Fruit fly (Drosophila melanogaster) whole organism, embryonic: ENCODE data around the gene slow.
A peak's percentile ranks its signal among the peaks of the same experiment; 100 is the strongest.

Experiments used
- Adf1 ChIP-seq: fragments of 200-800 bp; sonication (Bioruptor generic); IDR thresholded peaks from 2 replicates; pipeline ENCODE4 v1.3.6; 2022; ENCODE audit warnings: missing biosample characterization, missing genetic modification characterization
- Antp ChIP-seq: fragments of 200-800 bp; sonication (Bioruptor generic); optimal IDR thresholded peaks from 3 replicates; lab custom pipeline; 2016; ENCODE audit warnings: missing biosample characterization, missing genetic modification characterization
- Asciz ChIP-seq: fragments of 200-800 bp; sonication (Bioruptor generic); optimal IDR thresholded peaks from 2 replicates; lab custom pipeline; 2017; ENCODE audit warnings: missing biosample characterization, mild to moderate bottlenecking, missing genetic modification characterization, missing genetic modification reagents
- Awh ChIP-seq: fragments of 200-800 bp; sonication (Bioruptor generic); IDR thresholded peaks from 2 replicates; pipeline ENCODE4, ENCODE4 v1.3.6; 2022; ENCODE audit warnings: missing biosample characterization, missing genetic modification characterization
- Bgb ChIP-seq: fragments of 200-800 bp; sonication (Bioruptor generic); IDR thresholded peaks from 2 replicates; pipeline ENCODE4 v1.3.6; 2022; ENCODE audit warnings: missing biosample characterization, missing genetic modification characterization; ENCODE audit not compliant: partially characterized antibody
- CG10147 ChIP-seq: fragments of 200-800 bp; sonication (Bioruptor generic); optimal IDR thresholded peaks from 2 replicates; lab custom pipeline; 2019; ENCODE audit warnings: missing biosample characterization, mild to moderate bottlenecking, missing genetic modification characterization, moderate library complexity
- CG10431 ChIP-seq: fragments of 200-800 bp; sonication (Bioruptor generic); optimal IDR thresholded peaks from 3 replicates; lab custom pipeline; 2018; ENCODE audit warnings: missing biosample characterization, mild to moderate bottlenecking, missing genetic modification characterization
- CG11398 ChIP-seq: fragments of 200-800 bp; sonication (Bioruptor generic); optimal IDR thresholded peaks from 2 replicates; lab custom pipeline; 2016; ENCODE audit warnings: missing biosample characterization, missing genetic modification characterization
- CG12219 ChIP-seq: fragments of 200-800 bp; sonication (Bioruptor generic); optimal IDR thresholded peaks from 3 replicates; lab custom pipeline; 2018; ENCODE audit warnings: missing biosample characterization, mild to moderate bottlenecking, missing genetic modification characterization
- CG12769 ChIP-seq: fragments of 200-800 bp; sonication (Bioruptor generic); optimal IDR thresholded peaks from 2 replicates; lab custom pipeline; 2019; ENCODE audit warnings: missing biosample characterization, mild to moderate bottlenecking, missing genetic modification characterization, moderate library complexity
- CG13894 ChIP-seq: fragments of 200-800 bp; sonication (Bioruptor generic); optimal IDR thresholded peaks from 3 replicates; lab custom pipeline; 2018; ENCODE audit warnings: missing biosample characterization, mild to moderate bottlenecking, missing genetic modification characterization, moderate library complexity
- CG18599 ChIP-seq: fragments of 200-800 bp; sonication (Bioruptor generic); optimal IDR thresholded peaks from 3 replicates; lab custom pipeline; 2017; ENCODE audit warnings: missing biosample characterization, missing genetic modification characterization, mild to moderate bottlenecking, moderate library complexity, missing genetic modification reagents
- CG18764 ChIP-seq: fragments of 200-800 bp; sonication (Bioruptor generic); optimal IDR thresholded peaks from 3 replicates; lab custom pipeline; 2016; ENCODE audit warnings: missing biosample characterization, missing genetic modification characterization
- CG2116 ChIP-seq: fragments of 200-800 bp; sonication (Bioruptor generic); optimal IDR thresholded peaks from 3 replicates; lab custom pipeline; 2018; ENCODE audit warnings: missing biosample characterization, mild to moderate bottlenecking, missing genetic modification characterization
- CG32532 ChIP-seq: fragments of 200-800 bp; sonication (Bioruptor generic); IDR thresholded peaks from 2 replicates; pipeline ENCODE4 v1.3.6; 2022; ENCODE audit warnings: missing biosample characterization, missing genetic modification characterization
- CG32767 ChIP-seq: fragments of 200-800 bp; sonication (Bioruptor generic); IDR thresholded peaks from 2 replicates; pipeline ENCODE4 v1.3.6; 2022; ENCODE audit warnings: missing biosample characterization, missing genetic modification characterization
- CG6854 ChIP-seq: fragments of 200-800 bp; sonication (Bioruptor generic); optimal IDR thresholded peaks from 3 replicates; lab custom pipeline; 2017; ENCODE audit warnings: missing biosample characterization, mild to moderate bottlenecking, missing genetic modification characterization
- CG7928 ChIP-seq: fragments of 200-800 bp; sonication (Bioruptor generic); optimal IDR thresholded peaks from 2 replicates; lab custom pipeline; 2017; ENCODE audit warnings: missing biosample characterization, mild to moderate bottlenecking, missing genetic modification characterization
- CG8089 ChIP-seq: fragments of 200-800 bp; sonication (Bioruptor generic); optimal IDR thresholded peaks from 3 replicates; lab custom pipeline; 2016; ENCODE audit warnings: missing biosample characterization, missing genetic modification characterization
- CG8765 ChIP-seq: fragments of 200-800 bp; sonication (Bioruptor generic); IDR thresholded peaks from 2 replicates; pipeline ENCODE4 v1.3.6; 2022; ENCODE audit warnings: missing biosample characterization, missing genetic modification characterization
- Chrac-16 ChIP-seq: fragments of 200-800 bp; sonication (Bioruptor generic); optimal IDR thresholded peaks from 3 replicates; lab custom pipeline; 2016; ENCODE audit warnings: missing biosample characterization, missing genetic modification characterization
- D ChIP-seq, 2 experiments: fragments of 200-800 bp in 1 of 2; fragments of >200 bp in 1 of 2; sonication (Bioruptor generic) in 1 of 2; optimal IDR thresholded peaks; 2 replicates in 1 of 2; 3 replicates in 1 of 2; lab custom pipeline; 2017; ENCODE audit warnings: mild to moderate bottlenecking in 1 of 2, missing biosample characterization in 1 of 2, missing genetic modification characterization in 1 of 2, missing genetic modification reagents in 1 of 2
- Deaf1 ChIP-seq: fragments of 200-800 bp; optimal IDR thresholded peaks from 3 replicates; lab custom pipeline; 2019; ENCODE audit warnings: missing biosample characterization, mild to moderate bottlenecking, missing genetic modification characterization, moderate library complexity
- Doc3 ChIP-seq: fragments of 200-800 bp; sonication (Bioruptor generic); IDR thresholded peaks from 3 replicates; pipeline ENCODE4 v1.3.6; 2022; ENCODE audit warnings: missing biosample characterization, missing genetic modification characterization; ENCODE audit not compliant: partially characterized antibody
- HLH54F ChIP-seq: fragments of 200-800 bp; sonication (Bioruptor generic); optimal IDR thresholded peaks from 3 replicates; lab custom pipeline; 2016; ENCODE audit warnings: missing biosample characterization, missing genetic modification characterization
- Hmr ChIP-seq: fragments of 200-800 bp; sonication (Bioruptor generic); optimal IDR thresholded peaks from 3 replicates; lab custom pipeline; 2017; ENCODE audit warnings: mild to moderate bottlenecking, missing biosample characterization, missing genetic modification reagents, missing genetic modification characterization
- Hr3 ChIP-seq: fragments of 200-800 bp; sonication (Bioruptor generic); optimal IDR thresholded peaks from 3 replicates; lab custom pipeline; 2016; ENCODE audit warnings: missing biosample characterization, missing genetic modification characterization
- PHDP ChIP-seq: fragments of 200-800 bp; sonication (Bioruptor generic); optimal IDR thresholded peaks from 3 replicates; lab custom pipeline; 2018; ENCODE audit warnings: missing biosample characterization, mild to moderate bottlenecking, missing genetic modification characterization, moderate library complexity
- Pdp1 ChIP-seq, 2 experiments: fragments of 200-800 bp; sonication (Bioruptor generic); optimal IDR thresholded peaks; 3 replicates each; lab custom pipeline; 2016; ENCODE audit warnings: missing biosample characterization in 2 of 2, missing genetic modification characterization in 2 of 2, mild to moderate bottlenecking in 1 of 2, moderate library complexity in 1 of 2
- Rfx ChIP-seq: fragments of 200-800 bp; sonication (Bioruptor generic); IDR thresholded peaks from 2 replicates; pipeline ENCODE4 v1.3.6; 2022; ENCODE audit warnings: missing biosample characterization, missing genetic modification characterization
- Sox102F ChIP-seq: fragments of 200-800 bp; sonication (Bioruptor generic); optimal IDR thresholded peaks from 2 replicates; lab custom pipeline; 2018; ENCODE audit warnings: missing biosample characterization, mild to moderate bottlenecking, missing genetic modification characterization, moderate library complexity
- Sry-δ ChIP-seq: fragments of 200-800 bp; sonication (Bioruptor generic); optimal IDR thresholded peaks from 2 replicates; lab custom pipeline; 2016; ENCODE audit warnings: missing biosample characterization, missing genetic modification characterization
- cas ChIP-seq: fragments of 200-800 bp; sonication (Bioruptor generic); IDR thresholded peaks from 2 replicates; pipeline ENCODE4 v1.3.6; 2022; ENCODE audit warnings: missing biosample characterization, missing genetic modification characterization
- cg ChIP-seq: fragments of 200-800 bp; sonication (Bioruptor generic); optimal IDR thresholded peaks from 3 replicates; lab custom pipeline; 2019; ENCODE audit warnings: missing biosample characterization, mild to moderate bottlenecking, missing genetic modification characterization, moderate library complexity
- ems ChIP-seq: fragments of 200-800 bp; sonication (Bioruptor generic); optimal IDR thresholded peaks from 3 replicates; lab custom pipeline; 2016; ENCODE audit warnings: missing biosample characterization, missing genetic modification characterization
- esg ChIP-seq: fragments of 200-800 bp; sonication (Bioruptor generic); conservative IDR thresholded peaks from 2 replicates; pipeline ENCODE4 v1.3.6; 2022; ENCODE audit warnings: missing biosample characterization, missing genetic modification characterization
- eyg ChIP-seq: fragments of 200-800 bp; sonication (Bioruptor generic); optimal IDR thresholded peaks from 3 replicates; lab custom pipeline; 2016; ENCODE audit warnings: missing biosample characterization, missing genetic modification characterization
- fd64A ChIP-seq: fragments of 200-800 bp; sonication (Bioruptor generic); optimal IDR thresholded peaks from 3 replicates; lab custom pipeline; 2018; ENCODE audit warnings: missing biosample characterization, mild to moderate bottlenecking, missing genetic modification characterization
- grau ChIP-seq: fragments of 200-800 bp; optimal IDR thresholded peaks from 3 replicates; lab custom pipeline; 2019; ENCODE audit warnings: missing biosample characterization, mild to moderate bottlenecking, missing genetic modification characterization, moderate library complexity
- gsb-n ChIP-seq: fragments of 200-800 bp; sonication (Bioruptor generic); optimal IDR thresholded peaks from 3 replicates; lab custom pipeline; 2018; ENCODE audit warnings: missing biosample characterization, mild to moderate bottlenecking, missing genetic modification characterization
- kni ChIP-seq: fragments of 200-800 bp; sonication (Bioruptor generic); optimal IDR thresholded peaks from 3 replicates; lab custom pipeline; 2017; ENCODE audit warnings: mild to moderate bottlenecking, missing biosample characterization, missing genetic modification reagents, missing genetic modification characterization
- luna ChIP-seq: fragments of 200-800 bp; sonication (Bioruptor generic); optimal IDR thresholded peaks from 2 replicates; lab custom pipeline; 2016; ENCODE audit warnings: missing biosample characterization, missing genetic modification characterization
- otp ChIP-seq: fragments of 200-800 bp; sonication (Bioruptor generic); IDR thresholded peaks from 3 replicates; pipeline ENCODE4, ENCODE4 v1.3.6; 2022; ENCODE audit warnings: missing biosample characterization, missing genetic modification characterization
- pros ChIP-seq: fragments of 200-800 bp; sonication (Bioruptor generic); optimal IDR thresholded peaks from 3 replicates; lab custom pipeline; 2019; ENCODE audit warnings: missing biosample characterization, mild to moderate bottlenecking, missing genetic modification characterization, moderate library complexity
- slou ChIP-seq: fragments of 200-800 bp; sonication (Bioruptor generic); optimal IDR thresholded peaks from 3 replicates; lab custom pipeline; 2016; ENCODE audit warnings: missing biosample characterization, missing genetic modification characterization
- stc ChIP-seq: fragments of 200-800 bp; sonication (Bioruptor generic); IDR thresholded peaks from 2 replicates; pipeline ENCODE4 v1.3.6; 2022; ENCODE audit warnings: missing biosample characterization, missing genetic modification characterization
- tap ChIP-seq: fragments of 200-800 bp; optimal IDR thresholded peaks from 3 replicates; lab custom pipeline; 2019; ENCODE audit warnings: missing biosample characterization, mild to moderate bottlenecking, missing genetic modification characterization, moderate library complexity
- tin ChIP-seq: fragments of 200-800 bp; sonication (Bioruptor generic); optimal IDR thresholded peaks from 3 replicates; lab custom pipeline; 2016; ENCODE audit warnings: missing biosample characterization, missing genetic modification characterization
- tio ChIP-seq: fragments of 200-800 bp; sonication (Bioruptor generic); optimal IDR thresholded peaks from 2 replicates; lab custom pipeline; 2017; ENCODE audit warnings: missing biosample characterization, missing genetic modification characterization, inconsistent platforms
- unpg ChIP-seq: fragments of 200-800 bp; sonication (Bioruptor generic); optimal IDR thresholded peaks from 3 replicates; lab custom pipeline; 2018; ENCODE audit warnings: missing biosample characterization, mild to moderate bottlenecking, missing genetic modification characterization, moderate library complexity

Gene slow

dm6 chr3L:4380231-4380645, 4.0 kb upstream of the slow start, which contains the start of gene DopEcR (continued):
- TF ChIP-seq Bgb (GFP tag; lab: Robert Waterston, UW) (peak; percentile 20; the same call in 1 of the 2 replicates), cas (GFP tag; lab: Robert Waterston, UW) (no peak), cg (GFP tag; lab: Kevin White, UChicago) (peak; percentile 82), HLH54F (GFP tag; lab: Kevin White, UChicago) (no peak), PHDP (tag; lab: Kevin White, UChicago) (peak; percentile 24), CG10147 (GFP tag; lab: Kevin White, UChicago) (peak; percentile 33), tio (no peak), tin (GFP tag; lab: Kevin White, UChicago) (no peak), esg (no peak), CG11398 (GFP tag; lab: Kevin White, UChicago) (no peak), kni (peak; percentile 14), unpg (GFP tag; lab: Kevin White, UChicago) (no peak), grau (peak; percentile 18), stc (GFP tag; lab: Robert Waterston, UW) (peak; percentile 22; the same call in 1 of the 2 replicates), CG12219 (GFP tag; lab: Kevin White, UChicago) (peak; percentile 24), Chrac-16 (GFP tag; lab: Kevin White, UChicago) (no peak), Hr3 (GFP tag; lab: Kevin White, UChicago) (no peak), slou (GFP tag; lab: Kevin White, UChicago) (no peak), CG32532 (0 out of 2 replicates have a peak, but pooled peaks have one; percentile 42), CG12769 (tag; lab: Kevin White, UChicago) (peak; percentile 53), CG2116 (GFP tag; lab: Kevin White, UChicago) (no peak), Deaf1 (tag; lab: Kevin White, UChicago) (peak; percentile 64), pros (GFP tag; lab: Kevin White, UChicago) (no peak), fd64A (peak; percentile 46), ems (GFP tag; lab: Kevin White, UChicago) (no peak), otp (GFP tag; lab: Robert Waterston, UW) (0 out of 3 replicates have a peak, but pooled peaks have one; percentile 15), luna (GFP tag; lab: Kevin White, UChicago) (no peak), D (optimal IDR thresholded peaks at IDR 0.05; lab: Kevin White, UChicago) (no peak), D (GFP tag; optimal IDR thresholded peaks at IDR 0.05; lab: Kevin White, UChicago) (peak; percentile 3), CG32767 (no peak), CG13894 (no peak), CG8089 (no peak), Adf1 (peak; percentile 52; the same call in 1 of the 2 replicates), CG18764 (GFP tag; lab: Kevin White, UChicago) (no peak), Doc3 (GFP tag; lab: Robert Waterston, UW) (no peak), Pdp1 (GFP tag; optimal IDR thresholded peaks at IDR 0.05; lab: Kevin White, UChicago) (no peak), CG8765 (no peak), Sry-δ (GFP tag; lab: Kevin White, UChicago) (no peak), tap (peak; percentile 41), Awh (GFP tag; lab: Robert Waterston, UW) (no peak; the same call in 1 of the 2 replicates), Sox102F (GFP tag; lab: Kevin White, UChicago) (no peak), gsb-n (tag; lab: Kevin White, UChicago) (no peak), Antp (GFP tag; lab: Kevin White, UChicago) (no peak), CG6854 (GFP tag; lab: Kevin White, UChicago) (peak; percentile 32), eyg (GFP tag; lab: Kevin White, UChicago) (no peak), CG18599 (GFP tag; lab: Kevin White, UChicago) (peak; percentile 40), Rfx (peak; percentile 42), Hmr (GFP tag; lab: Kevin White, UChicago) (peak; percentile 43), CG10431 (GFP tag; lab: Kevin White, UChicago) (peak; percentile 24), Asciz (GFP tag; lab: Kevin White, UChicago) (peak; percentile 64), CG7928 (GFP tag; lab: Kevin White, UChicago) (no peak)
